Fruit fly (Drosophila melanogaster): ENCODE measurements around the gene Tsp68C.

- TF ChIP-seq Snoo (tag; optimal IDR thresholded peaks at IDR 0.05), result no peak
- TF ChIP-seq CG8301 (tag; optimal IDR thresholded peaks at IDR 0.05), result no peak
- TF ChIP-seq EcR (GFP tag; optimal IDR thresholded peaks at IDR 0.05), result no peak
- no peak for TF ChIP-seq CG32121 (GFP tag; IDR thresholded peaks at IDR 0.05)
- no peak for TF ChIP-seq gl (tag; optimal IDR thresholded peaks at IDR 0.05)
- no peak for TF ChIP-seq Pif1B (GFP tag; optimal IDR thresholded peaks at IDR 0.05)
- no peak for TF ChIP-seq CG14655 (GFP tag; optimal IDR thresholded peaks at IDR 0.05)
- no peak for TF ChIP-seq CG13204 (GFP tag; optimal IDR thresholded peaks at IDR 0.05)
- no peak for TF ChIP-seq CG10348 (GFP tag; IDR thresholded peaks at IDR 0.05)
- TF ChIP-seq fd96Ca (GFP tag; IDR thresholded peaks at IDR 0.05), result no peak
- TF ChIP-seq rn (GFP tag; IDR thresholded peaks at IDR 0.05), result no peak
- TF ChIP-seq CG34367 (tag; optimal IDR thresholded peaks at IDR 0.05), result no peak
- TF ChIP-seq CG4496 (GFP tag; IDR thresholded peaks at IDR 0.05), result no peak
Measured at dm6 chr3L:13837456-13837855, 6.0 kb upstream of the Tsp68C start, which contains the start of gene CG43184.

Measured in whole organism, pupa.